Worm (Caenorhabditis elegans): ENCODE measurements around the gene K01C8.2.
A peak's percentile ranks its signal among the peaks of the same experiment; 100 is the strongest.

The K01C8.2 gene

ce11 chrII:8269855-8270647, 800 bp upstream of the K01C8.2 start, which contains the start of gene tdc-1 (continued):
- TF ChIP-seq lir-1 (GFP tag; conservative IDR thresholded peaks at IDR 0.05): no peak
- peak; percentile 51 for TF ChIP-seq D2030.7 (GFP tag; IDR thresholded peaks at IDR 0.05)
- TF ChIP-seq ztf-3 (GFP tag; optimal IDR thresholded peaks at IDR 0.05): no peak
- TF ChIP-seq F22D6.2 (tag; optimal IDR thresholded peaks at IDR 0.05): no peak
- peak; percentile 59 for TF ChIP-seq lin-54 (GFP tag; optimal IDR thresholded peaks at IDR 0.05)
- TF ChIP-seq hmg-1.2 (GFP tag; IDR thresholded peaks at IDR 0.05): no peak
- TF ChIP-seq chd-7 (tag; optimal IDR thresholded peaks at IDR 0.05): no peak
- no peak for TF ChIP-seq nhr-120 (GFP tag; IDR thresholded peaks at IDR 0.05)
- no peak for TF ChIP-seq let-526 (GFP tag; IDR thresholded peaks at IDR 0.05)
- TF ChIP-seq hsf-1 (GFP tag; IDR thresholded peaks at IDR 0.05): no peak
- TF ChIP-seq ztf-25 (GFP tag; IDR thresholded peaks at IDR 0.05): no peak
- no peak for TF ChIP-seq F55B11.4 (tag; optimal IDR thresholded peaks at IDR 0.05; ENCODE audit: borderline replicate concordance, insufficient read depth)
- no peak for TF ChIP-seq mcd-1 (GFP tag; IDR thresholded peaks at IDR 0.05)
- no peak for TF ChIP-seq aptf-3 (GFP tag; IDR thresholded peaks at IDR 0.05)
- peak; percentile 76 for TF ChIP-seq madf-8 (GFP tag; conservative IDR thresholded peaks at IDR 0.05)
- TF ChIP-seq attf-3 (GFP tag; conservative IDR thresholded peaks at IDR 0.05): no peak
- no peak for TF ChIP-seq F57C9.4 (tag; optimal IDR thresholded peaks at IDR 0.05)
- no peak for TF ChIP-seq tbx-9 (tag; optimal IDR thresholded peaks at IDR 0.05; ENCODE audit: borderline replicate concordance)

- TF ChIP-seq nfya-1 (tag; optimal IDR thresholded peaks at IDR 0.05; ENCODE audit: borderline replicate concordance, insufficient read depth) (no peak), lin-26 (GFP tag; IDR thresholded peaks at IDR 0.05) (0 out of 2 replicates have a peak, but pooled peaks have one; percentile 64)
Observed at ce11 chrII:8267679-8268078, 1.6 kb downstream of the K01C8.2 start.

ce11 chrII:8266559-8266958, 2.7 kb downstream of the K01C8.2 start:
- TF ChIP-seq ekl-4 (GFP tag; IDR thresholded peaks at IDR 0.05) (no peak), Y53G8AR.9 (GFP tag; conservative IDR thresholded peaks at IDR 0.05) (no peak), dox-1 (GFP tag; IDR thresholded peaks at IDR 0.05) (peak; percentile 44; the same call in 1 of the 2 replicates), nhr-80 (tag; optimal IDR thresholded peaks at IDR 0.05) (peak; percentile 79)

ce11 chrII:8264619-8265018, 4.6 kb downstream of the K01C8.2 start, which contains the start of gene srdh-1:
Gene srdh-1 (plus strand): TSS chrII:8264661.
- no peak for TF ChIP-seq somi-1 (GFP tag; optimal IDR thresholded peaks at IDR 0.05)
- TF ChIP-seq tlf-1 (GFP tag; optimal IDR thresholded peaks at IDR 0.05): no peak
- no peak for TF ChIP-seq lir-1 (GFP tag; conservative IDR thresholded peaks at IDR 0.05)
- TF ChIP-seq egl-18 (GFP tag; IDR thresholded peaks at IDR 0.05): no peak
- TF ChIP-seq Y53G8AR.9 (GFP tag; conservative IDR thresholded peaks at IDR 0.05): no peak
- no peak for TF ChIP-seq F37B4.10 (GFP tag; IDR thresholded peaks at IDR 0.05)
- TF ChIP-seq F57C9.4 (tag; optimal IDR thresholded peaks at IDR 0.05): no peak
- no peak for TF ChIP-seq ztf-6 (GFP tag; IDR thresholded peaks at IDR 0.05)
- no peak for TF ChIP-seq ztf-28 (GFP tag; IDR thresholded peaks at IDR 0.05)
- no peak for TF ChIP-seq C17E4.6 (GFP tag; IDR thresholded peaks at IDR 0.05)
- no peak for TF ChIP-seq T07F8.4 (tag; optimal IDR thresholded peaks at IDR 0.05)
- no peak for TF ChIP-seq snpc-1.1 (tag; optimal IDR thresholded peaks at IDR 0.05; ENCODE audit: insufficient read depth)
- TF ChIP-seq unc-62 (GFP tag; optimal IDR thresholded peaks at IDR 0.05): no peak
- no peak for TF ChIP-seq dpff-1 (tag; optimal IDR thresholded peaks at IDR 0.05)
- TF ChIP-seq B0019.2 (GFP tag; conservative IDR thresholded peaks at IDR 0.05): no peak
- no peak for TF ChIP-seq lin-40 (tag; optimal IDR thresholded peaks at IDR 0.05)
- TF ChIP-seq hmg-1.2 (GFP tag; IDR thresholded peaks at IDR 0.05): no peak

Measured in whole organism, young adult.